Worm (Caenorhabditis elegans): ENCODE measurements around the gene R193.6.

DNA sequence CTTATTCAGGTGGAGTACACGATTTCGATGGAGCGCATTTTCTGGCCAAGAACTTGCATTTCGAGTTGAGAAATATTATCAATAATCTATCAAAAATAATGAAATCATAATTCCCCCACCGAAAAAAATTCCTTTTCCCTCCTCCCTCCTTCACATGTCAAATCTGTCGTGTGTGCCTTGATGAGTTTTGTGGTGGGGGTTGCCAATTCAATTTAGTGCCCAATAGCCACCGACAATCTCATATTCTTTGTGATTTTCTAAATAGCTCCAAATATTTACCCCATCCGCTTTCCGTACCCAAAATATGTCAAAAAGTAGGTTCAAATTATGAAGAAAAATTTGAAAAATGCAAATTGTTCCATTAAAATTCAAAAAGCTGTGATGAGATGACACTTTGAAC lies 13.4 kb downstream of the R193.6 start, which contains the start of gene tmc-1:
- TF ChIP-seq lin-13 (GFP tag; optimal IDR thresholded peaks at IDR 0.05) (no peak), unc-130 (tag; optimal IDR thresholded peaks at IDR 0.05) (no peak)

All from whole organism, L1 larva.